Worm (Caenorhabditis elegans): Measurements from ENCODE around the gene fbxa-141.

The fbxa-141 gene

ce11 chrX:14557352-14557935, 44.7 kb upstream of the fbxa-141 start (continued):
- no peak for TF ChIP-seq pha-4 (GFP tag; IDR thresholded peaks at IDR 0.05)
- TF ChIP-seq pha-4 (tag; optimal IDR thresholded peaks at IDR 0.05), result peak; percentile 48
- TF ChIP-seq ama-1 (optimal IDR thresholded peaks at IDR 0.05), result no peak
- TF ChIP-seq fos-1 (tag; optimal IDR thresholded peaks at IDR 0.05), result no peak
- TF ChIP-seq F26F4.8 (GFP tag; conservative IDR thresholded peaks at IDR 0.05), result no peak
- TF ChIP-seq hlh-11 (tag; optimal IDR thresholded peaks at IDR 0.05), result peak; percentile 76
- TF ChIP-seq lin-13 (GFP tag; optimal IDR thresholded peaks at IDR 0.05), result peak; percentile 7
- TF ChIP-seq ztf-7 (tag; optimal IDR thresholded peaks at IDR 0.05), result peak; percentile 82
- TF ChIP-seq ceh-82 (tag; optimal IDR thresholded peaks at IDR 0.05), result no peak
- no peak for TF ChIP-seq nhr-41 (GFP tag; IDR thresholded peaks at IDR 0.05)
- TF ChIP-seq gei-8 (GFP tag; optimal IDR thresholded peaks at IDR 0.05), result no peak
- no peak for TF ChIP-seq Y105C5A.15 (GFP tag; IDR thresholded peaks at IDR 0.05)
- TF ChIP-seq lin-39 (tag; optimal IDR thresholded peaks at IDR 0.05), result no peak
- no peak for TF ChIP-seq spr-3 (GFP tag; optimal IDR thresholded peaks at IDR 0.05)
- TF ChIP-seq unc-39 (tag; optimal IDR thresholded peaks at IDR 0.05), result no peak
- TF ChIP-seq ztf-11 (tag; optimal IDR thresholded peaks at IDR 0.05), result no peak
- no peak for TF ChIP-seq lim-7 (GFP tag; IDR thresholded peaks at IDR 0.05)
- no peak for TF ChIP-seq attf-4 (tag; optimal IDR thresholded peaks at IDR 0.05)
- TF ChIP-seq ZK337.2 (GFP tag; IDR thresholded peaks at IDR 0.05), result no peak
- no peak for TF ChIP-seq zip-2 (tag; optimal IDR thresholded peaks at IDR 0.05)
- TF ChIP-seq ceh-44 (GFP tag; IDR thresholded peaks at IDR 0.05), result no peak
- no peak for TF ChIP-seq zfp-3 (GFP tag; conservative IDR thresholded peaks at IDR 0.05)
- TF ChIP-seq nhr-10 (tag; optimal IDR thresholded peaks at IDR 0.05), result no peak
- peak; percentile 1 for TF ChIP-seq mxl-3 (GFP tag; optimal IDR thresholded peaks at IDR 0.05)
- TF ChIP-seq ceh-20 (GFP tag; IDR thresholded peaks at IDR 0.05), result no peak
- TF ChIP-seq daf-19 (GFP tag; conservative IDR thresholded peaks at IDR 0.05), result no peak
- no peak for TF ChIP-seq skn-1 (tag; optimal IDR thresholded peaks at IDR 0.05)
- TF ChIP-seq dmd-6 (GFP tag; IDR thresholded peaks at IDR 0.05), result peak; percentile 39
- no peak for TF ChIP-seq daf-16 (GFP tag; optimal IDR thresholded peaks at IDR 0.05)
- no peak for TF ChIP-seq daf-16 (tag; optimal IDR thresholded peaks at IDR 0.05)
- no peak for TF ChIP-seq duxl-1 (tag; optimal IDR thresholded peaks at IDR 0.05; ENCODE audit: poor library complexity)
- no peak for TF ChIP-seq mes-2 (tag; optimal IDR thresholded peaks at IDR 0.05; ENCODE audit: poor library complexity, severe bottlenecking)
- no peak for TF ChIP-seq nhr-25 (tag; optimal IDR thresholded peaks at IDR 0.05; ENCODE audit: borderline replicate concordance, insufficient read depth)
- no peak for TF ChIP-seq ceh-28 (tag; optimal IDR thresholded peaks at IDR 0.05)
- TF ChIP-seq unc-62 (GFP tag; optimal IDR thresholded peaks at IDR 0.05 in 1 of 2), result peak in 1 of 2 experiments; percentile 98
- peak; percentile 16 for TF ChIP-seq unc-62 (tag; optimal IDR thresholded peaks at IDR 0.05)
- TF ChIP-seq hlh-30 (tag; optimal IDR thresholded peaks at IDR 0.05; ENCODE audit: insufficient read depth), result peak; percentile 69
- TF ChIP-seq zip-11 (GFP tag; IDR thresholded peaks at IDR 0.05), result no peak
- TF ChIP-seq F44E2.7 (GFP tag; IDR thresholded peaks at IDR 0.05), result no peak
- no peak for TF ChIP-seq madf-9 (GFP tag; conservative IDR thresholded peaks at IDR 0.05)
- peak; percentile 77 for TF ChIP-seq nhr-28 (tag; optimal IDR thresholded peaks at IDR 0.05)
- TF ChIP-seq spr-1 (tag; optimal IDR thresholded peaks at IDR 0.05), result no peak
- TF ChIP-seq ZK546.5 (tag; optimal IDR thresholded peaks at IDR 0.05), result no peak
- no peak for TF ChIP-seq F37D6.2 (tag; optimal IDR thresholded peaks at IDR 0.05)
- TF ChIP-seq aly-2 (tag; optimal IDR thresholded peaks at IDR 0.05), result no peak
- peak in 1 of 2 experiments; percentile 76 for TF ChIP-seq hif-1 (tag; optimal IDR thresholded peaks at IDR 0.05)
- no peak for TF ChIP-seq snpc-1.2 (GFP tag; IDR thresholded peaks at IDR 0.05)
- no peak for TF ChIP-seq daf-8 (GFP tag; IDR thresholded peaks at IDR 0.05)
- TF ChIP-seq arid-1 (GFP tag; conservative IDR thresholded peaks at IDR 0.05), result 0 out of 2 replicates have a peak, but pooled peaks have one; percentile 21
- TF ChIP-seq zfp-2 (tag; optimal IDR thresholded peaks at IDR 0.05), result no peak
- TF ChIP-seq aha-1 (tag), result peak; percentile 96
- no peak for TF ChIP-seq lin-38 (GFP tag; IDR thresholded peaks at IDR 0.05)

Data from whole organism, L4 larva.